Worm (Caenorhabditis elegans) whole organism, mixed stage, embryonic: Measurements from ENCODE around the gene pro-1.

Experiments
- M03D4.4 ChIP-seq: sonication (generic microtip); optimal IDR thresholded peaks from 2 replicates; lab custom pipeline; 2017; ENCODE audit warnings: mild to moderate bottlenecking, missing genetic modification characterization, missing compliant biosample characterization
- bed-3 ChIP-seq: fragments of 200-800 bp; sonication (Bioruptor generic); optimal IDR thresholded peaks from 3 replicates; lab custom pipeline; 2018; ENCODE audit warnings: mild to moderate bottlenecking, missing genetic modification characterization, moderate library complexity, missing compliant biosample characterization
- elt-3 ChIP-seq: fragments of 150-350 bp; optimal IDR thresholded peaks from 2 replicates; lab custom pipeline; 2014; ENCODE audit warnings: missing biosample characterization, missing genetic modification characterization
- snpc-4 ChIP-seq: fragments of 150-350 bp; optimal IDR thresholded peaks from 2 replicates; lab custom pipeline; 2014; ENCODE audit warnings: missing biosample characterization, missing genetic modification characterization
- sptf-1 ChIP-seq: sonication (generic microtip); optimal IDR thresholded peaks from 2 replicates; lab custom pipeline; 2017; ENCODE audit warnings: mild to moderate bottlenecking, missing genetic modification characterization, moderate library complexity, missing compliant biosample characterization

DNA sequence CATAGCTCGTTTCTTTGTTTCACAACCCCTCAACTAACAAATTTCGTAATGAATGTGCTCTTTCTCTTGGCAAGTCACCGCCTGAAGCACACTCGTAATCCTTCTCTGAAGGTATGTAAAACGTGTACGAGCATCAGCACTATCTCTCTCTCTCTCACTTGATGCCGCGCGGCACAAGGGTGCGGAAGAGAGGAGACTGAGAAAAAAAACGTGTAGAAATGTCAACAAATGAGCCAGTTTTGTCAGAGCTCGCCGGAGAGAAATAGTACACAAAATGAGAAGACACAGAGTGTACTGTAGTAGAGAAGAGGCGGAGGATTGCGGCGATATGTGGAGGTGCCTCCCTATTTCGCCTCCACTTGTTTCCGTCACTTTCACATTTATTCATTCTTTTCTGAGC is 31.6 kb downstream of the pro-1 start, which contains the start of gene F59B10.3:
- TF ChIP-seq sptf-1 (tag; lab: Kevin White, UChicago) (no peak), elt-3 (tag; lab: Kevin White, UChicago) (no peak), bed-3 (GFP tag; lab: Kevin White, UChicago) (no peak), M03D4.4 (tag; lab: Kevin White, UChicago) (no peak), snpc-4 (no peak)
